Worm (Caenorhabditis elegans): ENCODE data around the gene swt-7.

DNA sequence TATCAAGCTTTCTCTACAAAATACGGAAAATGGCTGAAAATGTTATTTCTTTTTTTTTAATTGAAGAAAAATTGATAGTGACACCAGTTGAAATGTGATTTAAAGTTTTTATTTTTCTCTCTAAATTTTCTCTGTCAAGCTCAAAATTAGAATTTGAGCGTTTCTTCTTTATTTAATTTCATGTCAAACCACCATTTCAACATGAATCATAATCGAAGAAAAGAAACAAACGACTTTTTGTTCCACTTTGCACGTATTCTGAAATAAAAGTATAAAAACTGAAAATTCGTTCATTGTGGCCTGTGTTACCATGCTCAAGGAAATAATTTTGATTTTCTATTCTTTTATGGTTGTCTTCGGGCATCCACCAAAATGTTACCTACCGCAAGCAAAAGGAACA is 2.5 kb upstream of the swt-7 start, which contains the start of gene K11D12.13:
- TF ChIP-seq skn-1 (tag; optimal IDR thresholded peaks at IDR 0.05) (no peak), egl-27 (tag; optimal IDR thresholded peaks at IDR 0.05) (no peak), unc-86 (tag; optimal IDR thresholded peaks at IDR 0.05) (no peak), isw-1 (GFP tag; IDR thresholded peaks at IDR 0.05) (no peak), irx-1 (tag; optimal IDR thresholded peaks at IDR 0.05) (no peak), nhr-237 (tag; optimal IDR thresholded peaks at IDR 0.05) (no peak), ces-1 (GFP tag; optimal IDR thresholded peaks at IDR 0.05) (no peak)

Measured in whole organism, L1 larva.